Worm (Caenorhabditis elegans) whole organism, mixed stage, embryonic: ENCODE data around the gene F54B8.1.

Experiments used
- bed-3 ChIP-seq: fragments of 200-800 bp; sonication (Bioruptor generic); optimal IDR thresholded peaks from 3 replicates; lab custom pipeline; 2018; ENCODE audit warnings: mild to moderate bottlenecking, missing genetic modification characterization, moderate library complexity, missing compliant biosample characterization
- blmp-1 ChIP-seq: fragments of 150-350 bp; optimal IDR thresholded peaks from 2 replicates; lab custom pipeline; 2014; ENCODE audit warnings: missing biosample characterization, missing genetic modification characterization
- ceh-39 ChIP-seq: fragments of 150-350 bp; optimal IDR thresholded peaks from 2 replicates; lab custom pipeline; 2014; ENCODE audit warnings: missing biosample characterization, missing genetic modification characterization
- ceh-43 ChIP-seq: fragments of 200-800 bp; sonication (Bioruptor generic); optimal IDR thresholded peaks from 2 replicates; lab custom pipeline; 2018; ENCODE audit warnings: mild to moderate bottlenecking, missing genetic modification characterization, moderate library complexity, missing compliant biosample characterization
- ces-1 ChIP-seq: fragments of 150-350 bp; optimal IDR thresholded peaks from 2 replicates; lab custom pipeline; 2014; ENCODE audit warnings: missing biosample characterization, missing genetic modification reagents, missing genetic modification characterization
- elt-1 ChIP-seq: sonication (generic microtip); optimal IDR thresholded peaks from 2 replicates; lab custom pipeline; 2017; ENCODE audit warnings: missing genetic modification characterization, mild to moderate bottlenecking, missing compliant biosample characterization, antibody characterized with exemption, moderate library complexity, borderline replicate concordance; ENCODE audit not compliant: insufficient read depth
- elt-3 ChIP-seq: fragments of 150-350 bp; optimal IDR thresholded peaks from 2 replicates; lab custom pipeline; 2014; ENCODE audit warnings: missing biosample characterization, missing genetic modification characterization
- flh-1 ChIP-seq: fragments of 200-800 bp; sonication (Bioruptor generic); optimal IDR thresholded peaks from 2 replicates; lab custom pipeline; 2018; ENCODE audit warnings: mild to moderate bottlenecking, missing genetic modification characterization, moderate library complexity, missing compliant biosample characterization
- ham-2 ChIP-seq: fragments of 200-800 bp; sonication (Bioruptor generic); optimal IDR thresholded peaks from 2 replicates; lab custom pipeline; 2018; ENCODE audit warnings: mild to moderate bottlenecking, missing genetic modification characterization, missing compliant biosample characterization
- hlh-1 ChIP-seq: fragments of 150-350 bp; optimal IDR thresholded peaks from 2 replicates; lab custom pipeline; 2014; ENCODE audit warnings: missing biosample characterization, missing genetic modification reagents, missing genetic modification characterization
- lin-13 ChIP-seq: fragments of 150-350 bp; optimal IDR thresholded peaks from 2 replicates; lab custom pipeline; 2014; ENCODE audit warnings: missing biosample characterization, missing genetic modification characterization
- lin-32 ChIP-seq: fragments of 200-800 bp; sonication (Bioruptor generic); optimal IDR thresholded peaks from 2 replicates; lab custom pipeline; 2018; ENCODE audit warnings: mild to moderate bottlenecking, missing genetic modification characterization, missing compliant biosample characterization
- lsy-2 ChIP-seq: fragments of 150-350 bp; optimal IDR thresholded peaks from 2 replicates; lab custom pipeline; 2014; ENCODE audit warnings: missing biosample characterization, missing genetic modification characterization
- mab-5 ChIP-seq: fragments of 150-350 bp; optimal IDR thresholded peaks from 2 replicates; lab custom pipeline; 2014; ENCODE audit warnings: missing biosample characterization, missing genetic modification characterization
- mep-1 ChIP-seq: fragments of 150-350 bp; optimal IDR thresholded peaks from 2 replicates; lab custom pipeline; 2017; ENCODE audit warnings: missing biosample characterization, missing genetic modification reagents, missing genetic modification characterization, inconsistent platforms
- mls-2 ChIP-seq: sonication (generic microtip); optimal IDR thresholded peaks from 2 replicates; lab custom pipeline; 2016; ENCODE audit warnings: mild to moderate bottlenecking, missing genetic modification characterization, moderate library complexity, missing compliant biosample characterization
- nhr-12 ChIP-seq: fragments of 150-350 bp; optimal IDR thresholded peaks from 2 replicates; lab custom pipeline; 2014; ENCODE audit warnings: missing biosample characterization, missing genetic modification characterization
- nhr-2 ChIP-seq: fragments of 150-350 bp; optimal IDR thresholded peaks from 2 replicates; lab custom pipeline; 2014; ENCODE audit warnings: missing biosample characterization, missing genetic modification characterization
- nhr-237 ChIP-seq: fragments of 150-350 bp; optimal IDR thresholded peaks from 2 replicates; lab custom pipeline; 2014; ENCODE audit warnings: missing biosample characterization, missing genetic modification characterization
- nhr-28 ChIP-seq: fragments of 150-350 bp; optimal IDR thresholded peaks from 2 replicates; lab custom pipeline; 2014; ENCODE audit warnings: missing biosample characterization, missing genetic modification characterization
- nhr-76 ChIP-seq: sonication (generic microtip); optimal IDR thresholded peaks from 2 replicates; lab custom pipeline; 2017; ENCODE audit warnings: missing biosample characterization, missing genetic modification characterization
- pha-4 ChIP-seq: fragments of 150-350 bp; optimal IDR thresholded peaks from 2 replicates; lab custom pipeline; 2018; ENCODE audit warnings: missing biosample characterization, missing genetic modification reagents, missing genetic modification characterization
- snpc-4 ChIP-seq: fragments of 150-350 bp; optimal IDR thresholded peaks from 2 replicates; lab custom pipeline; 2014; ENCODE audit warnings: missing biosample characterization, missing genetic modification characterization
- sptf-1 ChIP-seq: sonication (generic microtip); optimal IDR thresholded peaks from 2 replicates; lab custom pipeline; 2017; ENCODE audit warnings: mild to moderate bottlenecking, missing genetic modification characterization, moderate library complexity, missing compliant biosample characterization
- unc-120 ChIP-seq: sonication (generic microtip); optimal IDR thresholded peaks from 2 replicates; lab custom pipeline; 2017; ENCODE audit warnings: missing genetic modification characterization, missing compliant biosample characterization; ENCODE audit not compliant: poor library complexity, severe bottlenecking
- unc-39 ChIP-seq: fragments of 150-350 bp; optimal IDR thresholded peaks from 2 replicates; lab custom pipeline; 2014; ENCODE audit warnings: missing biosample characterization, missing genetic modification characterization
- unc-62 ChIP-seq: fragments of 150-350 bp; optimal IDR thresholded peaks from 2 replicates; lab custom pipeline; 2014; ENCODE audit warnings: missing biosample characterization, missing genetic modification reagents, missing genetic modification characterization
- ztf-11 ChIP-seq: fragments of 150-350 bp; optimal IDR thresholded peaks from 2 replicates; lab custom pipeline; 2014; ENCODE audit warnings: missing biosample characterization, missing genetic modification characterization

F54B8.1 gene

DNA sequence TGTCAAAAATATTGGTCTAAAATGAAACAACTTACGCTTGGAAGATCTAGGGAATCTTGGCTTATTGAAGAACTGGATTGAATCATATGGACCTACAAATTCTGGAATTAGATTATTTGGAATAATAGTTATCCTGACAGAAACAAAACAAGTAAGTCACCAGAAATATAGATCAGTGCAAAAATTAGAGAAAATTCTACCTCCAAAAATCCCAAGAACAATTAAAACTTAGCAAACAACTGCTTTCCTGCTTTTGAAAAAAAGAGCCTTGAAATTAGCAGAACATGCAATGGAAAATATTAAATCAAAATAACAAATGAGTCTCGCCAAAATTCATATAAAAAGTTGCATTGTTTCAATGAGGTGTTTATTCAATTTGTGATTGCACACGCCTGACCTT is 37.4 kb upstream of the F54B8.1 start, which contains the start of gene nhr-60:
Gene nhr-60, minus strand, starts transcription at position 101 of the 400 bp plus-strand sequence.
- TF ChIP-seq nhr-2 (tag; lab: Kevin White, UChicago) = no peak
- no peak for TF ChIP-seq elt-1
- TF ChIP-seq ceh-39 (tag; lab: Kevin White, UChicago) = no peak
- TF ChIP-seq flh-1 (GFP tag; lab: Kevin White, UChicago) = no peak
- TF ChIP-seq pha-4 = no peak
- TF ChIP-seq ceh-43 (GFP tag; lab: Kevin White, UChicago) = no peak

- TF ChIP-seq nhr-12 (tag; lab: Kevin White, UChicago) (no peak), mab-5 (tag; lab: Kevin White, UChicago) (no peak), bed-3 (no peak), unc-39 (tag; lab: Kevin White, UChicago) (no peak), snpc-4 (no peak), nhr-28 (tag; lab: Kevin White, UChicago) (no peak), ham-2 (no peak)
Measured at ce11 chrV:15773941-15774340, 36.6 kb upstream of the F54B8.1 start.

DNA sequence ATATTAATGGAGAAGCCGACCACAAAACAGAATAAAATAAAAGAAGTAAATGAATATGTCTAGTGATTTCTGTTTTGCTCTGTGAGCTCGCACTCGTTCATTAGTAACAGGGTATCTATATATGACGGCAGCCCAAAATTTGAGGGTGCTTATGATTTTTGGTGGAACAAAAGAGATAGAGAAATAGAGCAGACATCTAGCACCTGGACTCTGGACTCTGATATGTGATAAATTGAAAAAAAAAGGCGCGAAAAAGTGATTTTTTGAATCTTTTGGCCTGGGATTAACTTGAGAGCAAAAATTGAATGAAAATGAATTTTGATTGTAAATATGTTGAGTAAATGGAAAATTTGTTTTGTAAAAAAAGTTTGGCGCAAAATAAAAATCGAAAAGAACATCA is 33.9 kb upstream of the F54B8.1 start, which contains the start of gene nhr-283:
Gene nhr-283, minus strand, starts transcription at position 101 of the 400 bp plus-strand sequence.
- TF ChIP-seq ceh-39 (tag; lab: Kevin White, UChicago) (no peak), lin-13 (no peak), ces-1 (GFP tag; lab: Kevin White, UChicago) (no peak), ztf-11 (tag; lab: Kevin White, UChicago) (no peak), mls-2 (no peak), ham-2 (no peak), mab-5 (tag; lab: Kevin White, UChicago) (no peak), lsy-2 (tag; lab: Kevin White, UChicago) (no peak), lin-32 (GFP tag; lab: Kevin White, UChicago) (no peak), sptf-1 (tag; lab: Kevin White, UChicago) (no peak), elt-3 (tag; lab: Kevin White, UChicago) (no peak), blmp-1 (no peak), nhr-2 (tag; lab: Kevin White, UChicago) (no peak)

- TF ChIP-seq lin-32 (GFP tag; lab: Kevin White, UChicago) (no peak), ztf-11 (tag; lab: Kevin White, UChicago) (no peak), mep-1 (tag; lab: Kevin White, UChicago) (no peak), blmp-1 (no peak), nhr-76 (tag; lab: Kevin White, UChicago) (no peak), nhr-2 (tag; lab: Kevin White, UChicago) (no peak), pha-4 (no peak), unc-39 (tag; lab: Kevin White, UChicago) (no peak), ceh-39 (tag; lab: Kevin White, UChicago) (no peak), hlh-1 (tag; lab: Kevin White, UChicago) (no peak), sptf-1 (tag; lab: Kevin White, UChicago) (no peak), elt-3 (tag; lab: Kevin White, UChicago) (no peak), snpc-4 (no peak), nhr-12 (tag; lab: Kevin White, UChicago) (no peak), ces-1 (GFP tag; lab: Kevin White, UChicago) (no peak), mab-5 (tag; lab: Kevin White, UChicago) (no peak), unc-120 (no peak)
Measured at ce11 chrV:15779128-15779729, 31.3 kb upstream of the F54B8.1 start, which contains the start of the genes nhr-285 and irld-52. nhr-285 (minus strand) TSS chrV:15779228. irld-52 (plus strand) TSS chrV:15779679.

ce11 chrV:15781086-15781485 is 29.5 kb upstream of the F54B8.1 start, which contains the start of gene T26E4.2:
T26E4.2 (plus strand) TSS chrV:15781386.
- TF ChIP-seq unc-62 (GFP tag; lab: Kevin White, UChicago) (no peak), lin-32 (GFP tag; lab: Kevin White, UChicago) (no peak), ces-1 (GFP tag; lab: Kevin White, UChicago) (no peak), mls-2 (no peak), hlh-1 (tag; lab: Kevin White, UChicago) (no peak), nhr-237 (tag; lab: Kevin White, UChicago) (no peak), nhr-76 (tag; lab: Kevin White, UChicago) (no peak), elt-3 (tag; lab: Kevin White, UChicago) (no peak), nhr-12 (tag; lab: Kevin White, UChicago) (no peak), nhr-2 (tag; lab: Kevin White, UChicago) (no peak), unc-39 (tag; lab: Kevin White, UChicago) (no peak)
